Fruit fly (Drosophila melanogaster) whole organism: ENCODE measurements around the gene TTLL15.

Experiments
- CG8478 ChIP-seq: fragments of >200 bp; optimal IDR thresholded peaks from 2 replicates; lab custom pipeline; 2018; ENCODE audit warnings: inconsistent platforms
- EcR ChIP-seq, 2 experiments: fragments of >200 bp; optimal IDR thresholded peaks; 2 replicates each; lab custom pipeline; 2017; ENCODE audit warnings: missing biosample characterization in 2 of 2, missing genetic modification characterization in 2 of 2, missing genetic modification reagents in 2 of 2
- psq ChIP-seq: fragments of >200 bp; optimal IDR thresholded peaks from 2 replicates; lab custom pipeline; 2017
- usp ChIP-seq: fragments of >200 bp; optimal IDR thresholded peaks from 2 replicates; lab custom pipeline; 2017; ENCODE audit warnings: missing biosample characterization, missing genetic modification characterization, mixed read lengths

DNA sequence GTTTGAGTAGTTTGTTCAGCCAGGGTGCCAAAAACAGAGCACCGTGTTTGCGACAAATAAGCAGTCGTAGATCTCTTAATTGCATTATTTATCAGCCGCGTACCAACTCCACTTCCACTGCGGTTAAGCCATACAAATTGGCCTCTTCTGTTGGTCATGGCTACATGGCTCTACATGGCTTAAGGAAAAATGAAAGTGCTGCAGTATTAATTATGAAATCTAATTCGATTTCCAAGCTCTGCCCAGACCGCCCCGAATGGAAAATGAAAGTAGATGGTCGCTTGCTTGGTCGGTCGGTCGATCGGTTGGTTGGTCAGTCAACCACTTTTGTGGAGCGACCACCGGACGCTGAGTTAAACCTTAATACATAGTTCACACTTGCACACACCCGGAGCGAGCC lies 21.8 kb downstream of the TTLL15 start:
- TF ChIP-seq psq (lab: Kevin White, UChicago): no peak
- TF ChIP-seq usp (GFP tag; lab: Kevin White, UChicago): no peak
- no peak for TF ChIP-seq EcR (GFP tag; optimal IDR thresholded peaks at IDR 0.05; lab: Kevin White, UChicago)
- TF ChIP-seq CG8478: no peak
